Worm (Caenorhabditis elegans) whole organism, L4 larva: ENCODE data around the gene Y71H2AM.1.

Experiments
- ama-1 ChIP-seq: fragments of 150-350 bp; optimal IDR thresholded peaks from 2 replicates; lab custom pipeline; 2014; ENCODE audit warnings: inconsistent platforms, mixed read lengths
- egl-27 ChIP-seq: sonication (generic microtip); optimal IDR thresholded peaks from 3 replicates; lab custom pipeline; 2017; ENCODE audit warnings: missing biosample characterization, missing genetic modification reagents, missing genetic modification characterization
- egl-43 ChIP-seq: fragments of 200-800 bp; sonication (Bioruptor generic); IDR thresholded peaks from 2 replicates; pipeline ENCODE4 v1.3.6; 2022; ENCODE audit warnings: missing genetic modification reagents, missing genetic modification characterization, missing compliant biosample characterization
- hlh-30 ChIP-seq: sonication (generic microtip); optimal IDR thresholded peaks from 2 replicates; lab custom pipeline; 2017; ENCODE audit warnings: antibody characterized with exemption, mild to moderate bottlenecking, missing genetic modification characterization, missing compliant biosample characterization; ENCODE audit not compliant: insufficient read depth
- lsy-2 ChIP-seq, 2 experiments: fragments of 150-350 bp in 1 of 2; sonication (generic microtip) in 1 of 2; optimal IDR thresholded peaks; 2 replicates each; lab custom pipeline; 2014 to 2017; ENCODE audit warnings: missing biosample characterization in 2 of 2, missing genetic modification characterization in 2 of 2
- mdl-1 ChIP-seq, 2 experiments: fragments of 150-350 bp in 1 of 2; sonication (generic microtip) in 1 of 2; optimal IDR thresholded peaks; 2 replicates each; lab custom pipeline; 2014 to 2017; ENCODE audit warnings: missing biosample characterization in 2 of 2, missing genetic modification characterization in 2 of 2
- mep-1 ChIP-seq: fragments of 150-350 bp; sonication (generic microtip); optimal IDR thresholded peaks from 3 replicates; lab custom pipeline; 2014; ENCODE audit warnings: missing biosample characterization, missing genetic modification characterization
- nhr-11 ChIP-seq: fragments of 150-350 bp; optimal IDR thresholded peaks from 2 replicates; lab custom pipeline; 2014; ENCODE audit warnings: missing biosample characterization, missing genetic modification characterization
- nhr-237 ChIP-seq: sonication (generic microtip); optimal IDR thresholded peaks from 2 replicates; lab custom pipeline; 2017; ENCODE audit warnings: missing biosample characterization, missing genetic modification characterization
- pha-4 ChIP-seq, 2 experiments: fragments of 150-350 bp in 1 of 2; fragments of 200-800 bp in 1 of 2; sonication (Bioruptor generic) in 1 of 2; IDR thresholded peaks in 1 of 2; optimal IDR thresholded peaks in 1 of 2; 2 replicates each; pipeline versions ENCODE4 v1.3.6 to Lab custom; 2014 to 2022; ENCODE audit warnings: missing genetic modification characterization in 2 of 2, missing genetic modification reagents in 2 of 2, missing biosample characterization in 1 of 2, missing compliant biosample characterization in 1 of 2
- skn-1 ChIP-seq: fragments of 150-350 bp; optimal IDR thresholded peaks from 2 replicates; lab custom pipeline; 2014; ENCODE audit warnings: missing biosample characterization, missing genetic modification characterization
- zip-11 ChIP-seq: fragments of 200-800 bp; sonication (Bioruptor generic); IDR thresholded peaks from 2 replicates; pipeline ENCODE4 v1.3.6; 2022; ENCODE audit warnings: missing genetic modification characterization, missing compliant biosample characterization
- ztf-11 ChIP-seq: fragments of 150-350 bp; optimal IDR thresholded peaks from 2 replicates; lab custom pipeline; 2014; ENCODE audit warnings: missing biosample characterization, missing genetic modification characterization

DNA sequence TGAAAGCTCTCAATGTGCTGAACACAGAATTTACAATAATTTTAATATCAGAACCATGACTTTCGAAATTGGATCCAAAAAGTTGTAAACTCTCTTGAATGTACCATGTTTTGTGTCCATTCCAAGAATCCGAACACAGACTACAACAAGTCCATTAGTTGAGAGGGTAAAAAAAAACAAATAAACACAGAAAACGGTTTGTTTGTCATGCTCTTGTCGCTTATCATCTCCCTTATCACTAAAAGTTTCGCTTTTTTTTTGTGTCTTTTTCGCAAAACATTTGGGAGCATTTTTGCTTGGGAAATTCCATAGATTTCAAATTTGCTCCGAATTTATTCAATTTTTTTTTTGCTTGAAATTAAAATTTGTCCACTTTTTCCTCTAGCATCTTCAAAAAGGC lies 42.6 kb downstream of the Y71H2AM.1 start:
- TF ChIP-seq zip-11 (GFP tag; lab: Robert Waterston, UW) (no peak), skn-1 (tag; lab: Kevin White, UChicago) (no peak), nhr-237 (tag; lab: Kevin White, UChicago) (no peak), lsy-2 (tag; optimal IDR thresholded peaks at IDR 0.05; lab: Kevin White, UChicago) (no peak), egl-43 (GFP tag; lab: Robert Waterston, UW) (no peak), ztf-11 (tag; lab: Kevin White, UChicago) (no peak), egl-27 (no peak), mdl-1 (tag; optimal IDR thresholded peaks at IDR 0.05; lab: Kevin White, UChicago) (no peak), mep-1 (tag; lab: Kevin White, UChicago) (no peak), nhr-11 (tag; lab: Kevin White, UChicago) (no peak), pha-4 (GFP tag; IDR thresholded peaks at IDR 0.05; lab: Robert Waterston, UW) (no peak), pha-4 (tag; optimal IDR thresholded peaks at IDR 0.05; lab: Kevin White, UChicago) (no peak), ama-1 (no peak), hlh-30 (tag; lab: Kevin White, UChicago) (no peak)
